Worm (Caenorhabditis elegans): ENCODE measurements around the gene try-11.

Gene try-11

ce11 chrV:7455008-7455407 is 3.5 kb downstream of the try-11 start, which contains the start of gene F25E5.2:
Gene F25E5.2 (plus strand): TSS chrV:7455308.
- TF ChIP-seq nhr-84 (tag; optimal IDR thresholded peaks at IDR 0.05) (no peak), hlh-17 (GFP tag; optimal IDR thresholded peaks at IDR 0.05; ENCODE audit: borderline replicate concordance) (no peak), mef-2 (tag; optimal IDR thresholded peaks at IDR 0.05) (no peak), nhr-20 (tag; optimal IDR thresholded peaks at IDR 0.05) (no peak), nhr-77 (tag; optimal IDR thresholded peaks at IDR 0.05) (no peak)

ce11 chrV:7460898-7461297 is 9.4 kb downstream of the try-11 start, which contains the start of gene srh-92:
Gene srh-92 (minus strand): TSS chrV:7460998.
- TF ChIP-seq C04F5.9 (tag; optimal IDR thresholded peaks at IDR 0.05) (no peak), aha-1 (tag; optimal IDR thresholded peaks at IDR 0.05) (no peak), pag-3 (tag; optimal IDR thresholded peaks at IDR 0.05; ENCODE audit: borderline replicate concordance, insufficient read depth) (no peak), sptf-1 (tag; optimal IDR thresholded peaks at IDR 0.05) (no peak), lin-39 (tag; optimal IDR thresholded peaks at IDR 0.05) (no peak)

ce11 chrV:7464696-7465095 is 13.2 kb downstream of the try-11 start, which contains the start of gene srh-89:
Gene srh-89 (minus strand): TSS chrV:7464796.
- TF ChIP-seq grh-1 (GFP tag; IDR thresholded peaks at IDR 0.05): no peak

ce11 chrV:7465509-7465908 is 14.0 kb downstream of the try-11 start, which contains the start of gene F25E5.1:
Gene F25E5.1 (plus strand): TSS chrV:7465884.
- TF ChIP-seq tbx-2 (tag; optimal IDR thresholded peaks at IDR 0.05): peak; percentile 75
- TF ChIP-seq ces-1 (GFP tag; optimal IDR thresholded peaks at IDR 0.05): no peak
- TF ChIP-seq egl-13 (tag; optimal IDR thresholded peaks at IDR 0.05): peak; percentile 43
- peak; percentile 79 to 81 for TF ChIP-seq efl-1 (optimal IDR thresholded peaks at IDR 0.05)
- TF ChIP-seq efl-1 (GFP tag; optimal IDR thresholded peaks at IDR 0.05 in 1 of 2): peak; percentile 73 to 93
- peak; percentile 87 for TF ChIP-seq mep-1 (tag; optimal IDR thresholded peaks at IDR 0.05)
- TF ChIP-seq dsc-1 (tag; optimal IDR thresholded peaks at IDR 0.05): peak; percentile 56
- TF ChIP-seq fkh-8 (tag; optimal IDR thresholded peaks at IDR 0.05): peak; percentile 82
- no peak for TF ChIP-seq hpl-2 (GFP tag; optimal IDR thresholded peaks at IDR 0.05)
- no peak for TF ChIP-seq ceh-63 (GFP tag; optimal IDR thresholded peaks at IDR 0.05)
- TF ChIP-seq ama-1 (optimal IDR thresholded peaks at IDR 0.05): no peak
- no peak for TF ChIP-seq fkh-10 (GFP tag; optimal IDR thresholded peaks at IDR 0.05)
- no peak for TF ChIP-seq C34B4.2 (tag; optimal IDR thresholded peaks at IDR 0.05)
- peak; percentile 61 for TF ChIP-seq nhr-90 (tag; optimal IDR thresholded peaks at IDR 0.05; ENCODE audit: poor library complexity)
- TF ChIP-seq F16B12.6 (tag; optimal IDR thresholded peaks at IDR 0.05): peak; percentile 42
- TF ChIP-seq isw-1 (GFP tag; IDR thresholded peaks at IDR 0.05): peak; percentile 57
- TF ChIP-seq pag-3 (tag; optimal IDR thresholded peaks at IDR 0.05; ENCODE audit: borderline replicate concordance, insufficient read depth): no peak
- TF ChIP-seq pqm-1 (tag; optimal IDR thresholded peaks at IDR 0.05): no peak
- TF ChIP-seq lin-14 (GFP tag; optimal IDR thresholded peaks at IDR 0.05): peak; percentile 93
- TF ChIP-seq sox-4 (tag; optimal IDR thresholded peaks at IDR 0.05): peak; percentile 38
- peak; percentile 72 for TF ChIP-seq nhr-47 (tag; optimal IDR thresholded peaks at IDR 0.05)
- no peak for TF ChIP-seq nhr-237 (tag; optimal IDR thresholded peaks at IDR 0.05)
- peak; percentile 49 to 72 (median 63) for TF ChIP-seq dpl-1 (GFP tag; optimal IDR thresholded peaks at IDR 0.05)
- TF ChIP-seq alr-1 (tag; optimal IDR thresholded peaks at IDR 0.05; ENCODE audit: borderline replicate concordance): no peak
- TF ChIP-seq lin-15B (tag; optimal IDR thresholded peaks at IDR 0.05): peak; percentile 31
- TF ChIP-seq blmp-1 (tag; optimal IDR thresholded peaks at IDR 0.05): peak; percentile 37
- peak; percentile 76 for TF ChIP-seq snu-23 (GFP tag; optimal IDR thresholded peaks at IDR 0.05)
- no peak for TF ChIP-seq aly-2 (tag; optimal IDR thresholded peaks at IDR 0.05)
- TF ChIP-seq mab-9 (GFP tag; IDR thresholded peaks at IDR 0.05): 0 out of 2 replicates have a peak, but pooled peaks have one; percentile 29
- TF ChIP-seq nhr-71 (tag; optimal IDR thresholded peaks at IDR 0.05): peak; percentile 80
- TF ChIP-seq skn-1 (tag; optimal IDR thresholded peaks at IDR 0.05): peak; percentile 49
- no peak for TF ChIP-seq zag-1 (tag; optimal IDR thresholded peaks at IDR 0.05)
- TF ChIP-seq xbp-1 (tag; optimal IDR thresholded peaks at IDR 0.05): peak; percentile 59
- TF ChIP-seq ceh-90 (tag; optimal IDR thresholded peaks at IDR 0.05): peak; percentile 77
- TF ChIP-seq lir-3 (tag; optimal IDR thresholded peaks at IDR 0.05; ENCODE audit: poor library complexity): peak; percentile 86
- peak; percentile 29 for TF ChIP-seq C16A3.4 (tag; optimal IDR thresholded peaks at IDR 0.05)
- peak in 1 of 2 experiments; percentile 72 for TF ChIP-seq ztf-11 (tag; optimal IDR thresholded peaks at IDR 0.05)
- TF ChIP-seq swsn-7 (tag; optimal IDR thresholded peaks at IDR 0.05): peak; percentile 61

All from whole organism, L1 larva.